Fruit fly (Drosophila melanogaster): ENCODE results near the gene CG1077.

- TF ChIP-seq CG9797 (GFP tag; optimal IDR thresholded peaks at IDR 0.05) (no peak), CG11695 (GFP tag; IDR thresholded peaks at IDR 0.05) (no peak), ewg (GFP tag; optimal IDR thresholded peaks at IDR 0.05) (no peak), cwo (GFP tag; optimal IDR thresholded peaks at IDR 0.05) (no peak), psq (GFP tag; optimal IDR thresholded peaks at IDR 0.05) (no peak)
Measured at dm6 chr3R:6211041-6211377, 43.7 kb downstream of the CG1077 start.

Data from whole organism, embryonic.